Worm (Caenorhabditis elegans): Measurements from ENCODE around the gene ZK1010.8.

Gene ZK1010.8

ce11 chrIII:12977559-12977958 lies 22.9 kb downstream of the ZK1010.8 start, which contains the start of gene ZK1010.2 (continued):
- no peak for TF ChIP-seq attf-3 (GFP tag; conservative IDR thresholded peaks at IDR 0.05)
- TF ChIP-seq Y67H2A.10 (GFP tag; conservative IDR thresholded peaks at IDR 0.05): no peak
- no peak for TF ChIP-seq akir-1 (GFP tag; optimal IDR thresholded peaks at IDR 0.05)
- TF ChIP-seq madf-8 (GFP tag; conservative IDR thresholded peaks at IDR 0.05): no peak
- no peak for TF ChIP-seq efl-1 (GFP tag; optimal IDR thresholded peaks at IDR 0.05)
- peak; percentile 11 for TF ChIP-seq mes-4 (tag; optimal IDR thresholded peaks at IDR 0.05)
- no peak for TF ChIP-seq cebp-1 (GFP tag; IDR thresholded peaks at IDR 0.05)
- peak; percentile 5 for TF ChIP-seq cebp-1 (tag; optimal IDR thresholded peaks at IDR 0.05)
- no peak for TF ChIP-seq F39B2.1 (GFP tag; IDR thresholded peaks at IDR 0.05)
- no peak for TF ChIP-seq rpc-1 (optimal IDR thresholded peaks at IDR 0.05)
- TF ChIP-seq rpc-1 (tag; optimal IDR thresholded peaks at IDR 0.05): no peak
- no peak for TF ChIP-seq ets-4 (GFP tag; optimal IDR thresholded peaks at IDR 0.05)
- no peak for TF ChIP-seq ceh-27 (GFP tag; optimal IDR thresholded peaks at IDR 0.05)
- TF ChIP-seq tlf-1 (GFP tag; optimal IDR thresholded peaks at IDR 0.05): peak; percentile 24
- peak in 1 of 3 experiments; percentile 6 for TF ChIP-seq lin-35 (GFP tag; optimal IDR thresholded peaks at IDR 0.05)
- TF ChIP-seq zim-3 (tag; optimal IDR thresholded peaks at IDR 0.05): no peak
- no peak for TF ChIP-seq nfya-2 (GFP tag; IDR thresholded peaks at IDR 0.05)
- TF ChIP-seq F33H1.4 (GFP tag; IDR thresholded peaks at IDR 0.05): peak; percentile 38; the same call in 1 of the 2 replicates
- TF ChIP-seq snpc-1.1 (tag; optimal IDR thresholded peaks at IDR 0.05; ENCODE audit: insufficient read depth): no peak
- peak; percentile 63; the same call in 1 of the 2 replicates for TF ChIP-seq ceh-100 (GFP tag; IDR thresholded peaks at IDR 0.05)
- no peak for TF ChIP-seq ceh-58 (GFP tag; IDR thresholded peaks at IDR 0.05)
- TF ChIP-seq lin-40 (tag; optimal IDR thresholded peaks at IDR 0.05): no peak
- TF ChIP-seq unc-62 (GFP tag; optimal IDR thresholded peaks at IDR 0.05): no peak
- TF ChIP-seq Y56A3A.18 (GFP tag; IDR thresholded peaks at IDR 0.05): no peak
- TF ChIP-seq F57C9.4 (tag; optimal IDR thresholded peaks at IDR 0.05): no peak
- no peak for TF ChIP-seq F23B12.7 (tag; optimal IDR thresholded peaks at IDR 0.05; ENCODE audit: insufficient read depth)
- no peak for TF ChIP-seq nfya-1 (tag; optimal IDR thresholded peaks at IDR 0.05; ENCODE audit: borderline replicate concordance, insufficient read depth)
- no peak for TF ChIP-seq T07F8.4 (tag; optimal IDR thresholded peaks at IDR 0.05)
- TF ChIP-seq B0336.3 (GFP tag; IDR thresholded peaks at IDR 0.05): peak; percentile 92
- TF ChIP-seq hmg-20 (GFP tag; IDR thresholded peaks at IDR 0.05): no peak
- TF ChIP-seq F55B11.4 (tag; optimal IDR thresholded peaks at IDR 0.05; ENCODE audit: borderline replicate concordance, insufficient read depth): no peak
- no peak for TF ChIP-seq sea-2 (GFP tag; IDR thresholded peaks at IDR 0.05)
- TF ChIP-seq bed-1 (GFP tag; IDR thresholded peaks at IDR 0.05): no peak
- 0 out of 2 replicates have a peak, but pooled peaks have one; percentile 48 for TF ChIP-seq egl-44 (GFP tag; IDR thresholded peaks at IDR 0.05)
- no peak for TF ChIP-seq F52B5.7 (tag; optimal IDR thresholded peaks at IDR 0.05)
- TF ChIP-seq let-607 (tag; optimal IDR thresholded peaks at IDR 0.05): no peak
- no peak for TF ChIP-seq C06A6.2 (GFP tag; conservative IDR thresholded peaks at IDR 0.05)
- peak; percentile 78 for TF ChIP-seq lin-54 (GFP tag; optimal IDR thresholded peaks at IDR 0.05)
- TF ChIP-seq hrde-1 (tag; optimal IDR thresholded peaks at IDR 0.05; ENCODE audit: borderline replicate concordance): peak; percentile 40
- no peak for TF ChIP-seq attf-5 (GFP tag; optimal IDR thresholded peaks at IDR 0.05)
- TF ChIP-seq attf-6 (GFP tag; IDR thresholded peaks at IDR 0.05): 0 out of 2 replicates have a peak, but pooled peaks have one; percentile 54
- no peak for TF ChIP-seq nhr-120 (GFP tag; IDR thresholded peaks at IDR 0.05)
- peak; percentile 26 for TF ChIP-seq ceh-79 (tag; optimal IDR thresholded peaks at IDR 0.05)
- peak; percentile 40 for TF ChIP-seq xnd-1 (tag; optimal IDR thresholded peaks at IDR 0.05)
- TF ChIP-seq Y53G8AR.9 (GFP tag; conservative IDR thresholded peaks at IDR 0.05): peak; percentile 80; the same call in 1 of the 2 replicates
- peak; percentile 71 for TF ChIP-seq mcd-1 (GFP tag; IDR thresholded peaks at IDR 0.05)
- TF ChIP-seq Y95B8A.8 (GFP tag; IDR thresholded peaks at IDR 0.05): peak; percentile 45; the same call in 1 of the 2 replicates
- TF ChIP-seq cebp-2 (GFP tag; IDR thresholded peaks at IDR 0.05): no peak
- TF ChIP-seq hmg-1.2 (GFP tag; IDR thresholded peaks at IDR 0.05): peak; percentile 29; the same call in 1 of the 2 replicates
